Fruit fly (Drosophila melanogaster) whole organism, embryonic: ENCODE data around the gene Orc2.

Source experiments
- ATbp ChIP-seq: fragments of 200-800 bp; sonication (Bioruptor generic); optimal IDR thresholded peaks from 2 replicates; lab custom pipeline; 2017; ENCODE audit warnings: missing biosample characterization, mild to moderate bottlenecking, missing genetic modification characterization, missing genetic modification reagents
- Abd-B ChIP-seq: fragments of 200-800 bp; sonication (Bioruptor generic); optimal IDR thresholded peaks from 2 replicates; lab custom pipeline; 2018; ENCODE audit warnings: missing biosample characterization, mild to moderate bottlenecking, missing genetic modification characterization, moderate library complexity
- Aef1 ChIP-seq: fragments of 200-800 bp; sonication (Bioruptor generic); IDR thresholded peaks from 3 replicates; pipeline ENCODE4 v1.3.6; 2022; ENCODE audit warnings: missing biosample characterization, missing genetic modification characterization
- Atf6 ChIP-seq: fragments of 200-800 bp; sonication (Bioruptor generic); IDR thresholded peaks from 2 replicates; pipeline ENCODE4 v1.3.6; 2022; ENCODE audit warnings: missing biosample characterization, missing genetic modification characterization
- Bdp1 ChIP-seq: fragments of 200-800 bp; sonication (Bioruptor generic); optimal IDR thresholded peaks from 3 replicates; lab custom pipeline; 2016; ENCODE audit warnings: missing biosample characterization, missing genetic modification characterization
- CG10431 ChIP-seq: fragments of 200-800 bp; sonication (Bioruptor generic); optimal IDR thresholded peaks from 3 replicates; lab custom pipeline; 2018; ENCODE audit warnings: missing biosample characterization, mild to moderate bottlenecking, missing genetic modification characterization
- CG10979 ChIP-seq: fragments of 200-800 bp; sonication (Bioruptor generic); optimal IDR thresholded peaks from 2 replicates; lab custom pipeline; 2018; ENCODE audit warnings: missing biosample characterization, mild to moderate bottlenecking, missing genetic modification characterization, moderate library complexity
- CG11560 ChIP-seq: fragments of 200-800 bp; sonication (Bioruptor generic); IDR thresholded peaks from 3 replicates; pipeline ENCODE4 v1.3.6; 2022; ENCODE audit warnings: missing biosample characterization, missing genetic modification characterization
- CG12219 ChIP-seq: fragments of 200-800 bp; sonication (Bioruptor generic); optimal IDR thresholded peaks from 3 replicates; lab custom pipeline; 2018; ENCODE audit warnings: missing biosample characterization, mild to moderate bottlenecking, missing genetic modification characterization
- CG13287 ChIP-seq: fragments of 200-800 bp; sonication (Bioruptor generic); IDR thresholded peaks from 2 replicates; pipeline ENCODE4 v1.3.6; 2022; ENCODE audit warnings: missing biosample characterization, missing genetic modification characterization; ENCODE audit not compliant: partially characterized antibody
- CG14860 ChIP-seq: fragments of 200-800 bp; sonication (Bioruptor generic); IDR thresholded peaks from 3 replicates; pipeline ENCODE4 v1.3.6; 2022; ENCODE audit warnings: missing biosample characterization, missing genetic modification characterization; ENCODE audit not compliant: partially characterized antibody
- CG15269 ChIP-seq: fragments of 200-800 bp; sonication (Bioruptor generic); optimal IDR thresholded peaks from 2 replicates; lab custom pipeline; 2018; ENCODE audit warnings: missing biosample characterization, mild to moderate bottlenecking, missing genetic modification characterization, moderate library complexity
- CG15601 ChIP-seq: fragments of 200-800 bp; sonication (Bioruptor generic); optimal IDR thresholded peaks from 3 replicates; lab custom pipeline; 2019; ENCODE audit warnings: missing biosample characterization, mild to moderate bottlenecking, missing genetic modification characterization, moderate library complexity
- CG1603 ChIP-seq: fragments of 200-800 bp; sonication (Bioruptor generic); optimal IDR thresholded peaks from 2 replicates; lab custom pipeline; 2019; ENCODE audit warnings: missing biosample characterization, mild to moderate bottlenecking, missing genetic modification characterization, moderate library complexity
- CG16813 ChIP-seq: fragments of 200-800 bp; sonication (Bioruptor generic); IDR thresholded peaks from 3 replicates; pipeline ENCODE4 v1.3.6; 2022; ENCODE audit warnings: missing biosample characterization, missing genetic modification characterization; ENCODE audit not compliant: partially characterized antibody
- CG1832 ChIP-seq: fragments of 200-800 bp; sonication (Bioruptor generic); optimal IDR thresholded peaks from 2 replicates; lab custom pipeline; 2017; ENCODE audit warnings: missing biosample characterization, mild to moderate bottlenecking, missing genetic modification characterization, inconsistent platforms
- CG2202 ChIP-seq: fragments of 200-800 bp; sonication (Bioruptor generic); optimal IDR thresholded peaks from 2 replicates; lab custom pipeline; 2018; ENCODE audit warnings: missing biosample characterization, mild to moderate bottlenecking, missing genetic modification characterization
- CG2678 ChIP-seq: fragments of 200-800 bp; sonication (Bioruptor generic); optimal IDR thresholded peaks from 3 replicates; lab custom pipeline; 2019; ENCODE audit warnings: missing biosample characterization, mild to moderate bottlenecking, missing genetic modification characterization, moderate library complexity
- CG2875 ChIP-seq: fragments of 200-800 bp; sonication (Bioruptor generic); optimal IDR thresholded peaks from 2 replicates; lab custom pipeline; 2017; ENCODE audit warnings: missing biosample characterization, mild to moderate bottlenecking, missing genetic modification characterization, missing genetic modification reagents
- CG3281 ChIP-seq: fragments of 200-800 bp; sonication (Bioruptor generic); optimal IDR thresholded peaks from 3 replicates; lab custom pipeline; 2017; ENCODE audit warnings: missing biosample characterization, mild to moderate bottlenecking, missing genetic modification characterization
- CG33557 ChIP-seq: fragments of 200-800 bp; sonication (Bioruptor generic); optimal IDR thresholded peaks from 2 replicates; lab custom pipeline; 2019; ENCODE audit warnings: missing biosample characterization, mild to moderate bottlenecking, missing genetic modification characterization, moderate library complexity
- Chrac-16 ChIP-seq: fragments of 200-800 bp; sonication (Bioruptor generic); optimal IDR thresholded peaks from 3 replicates; lab custom pipeline; 2016; ENCODE audit warnings: missing biosample characterization, missing genetic modification characterization
- D19A ChIP-seq: fragments of 200-800 bp; optimal IDR thresholded peaks from 3 replicates; lab custom pipeline; 2019; ENCODE audit warnings: missing biosample characterization, mild to moderate bottlenecking, missing genetic modification characterization, moderate library complexity
- Dfd ChIP-seq, 2 experiments: fragments of >200 bp; optimal IDR thresholded peaks; 2 replicates each; lab custom pipeline; 2017; ENCODE audit warnings: missing biosample characterization in 2 of 2, missing genetic modification characterization in 2 of 2
- HmgZ ChIP-seq: fragments of 200-800 bp; sonication (Bioruptor generic); optimal IDR thresholded peaks from 2 replicates; lab custom pipeline; 2018; ENCODE audit warnings: missing biosample characterization, mild to moderate bottlenecking, missing genetic modification characterization
- Lpt ChIP-seq: fragments of >200 bp; optimal IDR thresholded peaks from 2 replicates; lab custom pipeline; 2018; ENCODE audit warnings: missing biosample characterization, missing genetic modification characterization
- MBD-R2 ChIP-seq: fragments of 200-800 bp; sonication (Bioruptor generic); IDR thresholded peaks from 2 replicates; pipeline ENCODE4 v1.3.6; 2022; ENCODE audit warnings: missing biosample characterization, missing genetic modification characterization
- Oaz ChIP-seq: fragments of 200-800 bp; sonication (Bioruptor generic); IDR thresholded peaks from 2 replicates; pipeline ENCODE4 v1.3.6; 2022; ENCODE audit warnings: missing biosample characterization, missing genetic modification characterization
- Oli ChIP-seq: fragments of 200-800 bp; sonication (Bioruptor generic); optimal IDR thresholded peaks from 2 replicates; lab custom pipeline; 2018; ENCODE audit warnings: missing biosample characterization, mild to moderate bottlenecking, missing genetic modification characterization, moderate library complexity
- Scr ChIP-seq: fragments of 200-800 bp; sonication (Bioruptor generic); IDR thresholded peaks from 2 replicates; pipeline ENCODE4 v1.3.6; 2022; ENCODE audit warnings: missing biosample characterization, missing genetic modification characterization; ENCODE audit not compliant: partially characterized antibody
- ab ChIP-seq: fragments of 200-800 bp; sonication (Bioruptor generic); optimal IDR thresholded peaks from 2 replicates; lab custom pipeline; 2016; ENCODE audit warnings: missing biosample characterization, missing genetic modification characterization
- ac ChIP-seq: fragments of 200-800 bp; sonication (Bioruptor generic); optimal IDR thresholded peaks from 3 replicates; lab custom pipeline; 2017; ENCODE audit warnings: missing biosample characterization, mild to moderate bottlenecking, missing genetic modification characterization
- bcd ChIP-seq: fragments of 200-800 bp; sonication (Bioruptor generic); optimal IDR thresholded peaks from 2 replicates; lab custom pipeline; 2017; ENCODE audit warnings: missing biosample characterization, mild to moderate bottlenecking, missing genetic modification characterization
- caup ChIP-seq: fragments of 200-800 bp; sonication (Bioruptor generic); optimal IDR thresholded peaks from 3 replicates; lab custom pipeline; 2017; ENCODE audit warnings: missing biosample characterization, mild to moderate bottlenecking, missing genetic modification characterization, moderate library complexity; ENCODE audit not compliant: severe bottlenecking
- dimm ChIP-seq: fragments of 200-800 bp; sonication (Bioruptor generic); IDR thresholded peaks from 2 replicates; pipeline ENCODE4 v1.3.6; 2022; ENCODE audit warnings: missing biosample characterization, missing genetic modification characterization
- dmrt99B ChIP-seq: fragments of 200-800 bp; sonication (Bioruptor generic); optimal IDR thresholded peaks from 2 replicates; lab custom pipeline; 2018; ENCODE audit warnings: missing biosample characterization, mild to moderate bottlenecking, missing genetic modification characterization, moderate library complexity
- en ChIP-seq: fragments of 200-800 bp; sonication (Bioruptor generic); optimal IDR thresholded peaks from 2 replicates; lab custom pipeline; 2016; ENCODE audit warnings: missing biosample characterization, missing genetic modification characterization
- fru ChIP-seq: fragments of >200 bp; optimal IDR thresholded peaks from 2 replicates; lab custom pipeline; 2017
- gro ChIP-seq: fragments of 200-800 bp; sonication (Bioruptor generic); optimal IDR thresholded peaks from 2 replicates; lab custom pipeline; 2016; ENCODE audit warnings: missing biosample characterization, missing genetic modification characterization
- h ChIP-seq: fragments of >200 bp; optimal IDR thresholded peaks from 2 replicates; lab custom pipeline; 2017
- her ChIP-seq: fragments of 200-800 bp; sonication (Bioruptor generic); optimal IDR thresholded peaks from 2 replicates; lab custom pipeline; 2016; ENCODE audit warnings: missing biosample characterization, missing genetic modification characterization
- odd ChIP-seq: fragments of 200-800 bp; sonication (Bioruptor generic); optimal IDR thresholded peaks from 2 replicates; lab custom pipeline; 2017; ENCODE audit warnings: missing biosample characterization, mild to moderate bottlenecking, missing genetic modification characterization
- p53 ChIP-seq: fragments of 200-800 bp; sonication (Bioruptor generic); optimal IDR thresholded peaks from 2 replicates; lab custom pipeline; 2016; ENCODE audit warnings: missing biosample characterization, missing genetic modification characterization
- pan ChIP-seq, 4 experiments: fragments of >200 bp in 3 of 4; fragments of 200-800 bp in 1 of 4; sonication (Bioruptor generic) in 1 of 4; optimal IDR thresholded peaks in 3 of 4; IDR thresholded peaks in 1 of 4; 2 replicates each; pipeline versions ENCODE4 v1.3.6 to Lab custom; 2017 to 2022; ENCODE audit warnings: missing biosample characterization in 2 of 4, missing genetic modification characterization in 2 of 4, mixed read lengths in 1 of 4
- peb ChIP-seq: fragments of 200-800 bp; sonication (Bioruptor generic); IDR thresholded peaks from 2 replicates; pipeline ENCODE4 v1.3.6; 2022; ENCODE audit warnings: missing biosample characterization, missing genetic modification characterization
- ro ChIP-seq: fragments of 200-800 bp; sonication (Bioruptor generic); IDR thresholded peaks from 2 replicates; pipeline ENCODE4 v1.3.6; 2022; ENCODE audit warnings: missing biosample characterization, missing genetic modification characterization
- slp2 ChIP-seq: fragments of 200-800 bp; sonication (Bioruptor generic); optimal IDR thresholded peaks from 2 replicates; lab custom pipeline; 2016; ENCODE audit warnings: missing biosample characterization, missing genetic modification characterization
- sob ChIP-seq: fragments of 200-800 bp; sonication (Bioruptor generic); IDR thresholded peaks from 2 replicates; pipeline ENCODE4 v1.3.6; 2022; ENCODE audit warnings: missing biosample characterization, missing genetic modification characterization
- ssp ChIP-seq: fragments of 200-800 bp; sonication (Bioruptor generic); IDR thresholded peaks from 2 replicates; pipeline ENCODE4 v1.3.6; 2022; ENCODE audit warnings: missing biosample characterization, missing genetic modification characterization
- stc ChIP-seq: fragments of 200-800 bp; sonication (Bioruptor generic); IDR thresholded peaks from 2 replicates; pipeline ENCODE4 v1.3.6; 2022; ENCODE audit warnings: missing biosample characterization, missing genetic modification characterization
- tap ChIP-seq: fragments of 200-800 bp; optimal IDR thresholded peaks from 3 replicates; lab custom pipeline; 2019; ENCODE audit warnings: missing biosample characterization, mild to moderate bottlenecking, missing genetic modification characterization, moderate library complexity
- trh ChIP-seq: fragments of 200-800 bp; sonication (Bioruptor generic); optimal IDR thresholded peaks from 2 replicates; lab custom pipeline; 2016; ENCODE audit warnings: missing biosample characterization, missing genetic modification characterization

Orc2 gene

DNA sequence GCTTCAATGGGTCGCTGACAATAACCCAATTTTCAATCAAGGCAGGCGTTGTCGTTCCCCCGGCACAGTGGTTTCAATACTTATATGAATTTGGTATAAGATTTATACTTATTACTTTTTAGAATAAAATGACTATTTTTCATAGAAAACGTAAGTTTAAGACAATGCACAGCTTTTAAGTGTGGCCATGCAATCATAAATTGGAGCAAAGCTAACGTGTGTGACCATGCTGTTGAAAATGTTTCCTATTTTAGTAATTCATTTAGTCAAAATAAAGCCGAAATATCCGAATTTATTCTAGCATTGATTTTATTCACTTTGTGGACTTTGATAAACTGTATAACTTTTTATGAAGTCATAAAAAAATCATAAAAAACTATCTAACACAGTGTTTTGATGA is 22.0 kb downstream of the Orc2 start (continued):
- TF ChIP-seq CG2202 (no peak), ac (GFP tag; lab: Kevin White, UChicago) (no peak), Dfd (GFP tag; optimal IDR thresholded peaks at IDR 0.05; lab: Kevin White, UChicago) (no peak), CG12219 (GFP tag; lab: Kevin White, UChicago) (no peak), ab (GFP tag; lab: Kevin White, UChicago) (no peak), CG3281 (GFP tag; lab: Kevin White, UChicago) (no peak), CG1832 (GFP tag; lab: Kevin White, UChicago) (no peak), ATbp (GFP tag; lab: Kevin White, UChicago) (peak; percentile 9), Lpt (no peak), peb (GFP tag; lab: Robert Waterston, UW) (no peak), CG14860 (no peak), dimm (GFP tag; lab: Robert Waterston, UW) (no peak), HmgZ (tag; lab: Kevin White, UChicago) (no peak), CG1603 (tag; lab: Kevin White, UChicago) (no peak), h (lab: Kevin White, UChicago) (no peak), tap (tag; lab: Kevin White, UChicago) (peak; percentile 11), CG33557 (no peak), D19A (peak; percentile 26), Abd-B (GFP tag; lab: Kevin White, UChicago) (peak; percentile 66), dmrt99B (tag; lab: Kevin White, UChicago) (peak; percentile 47), Oli (tag; lab: Kevin White, UChicago) (peak; percentile 56), fru (lab: Kevin White, UChicago) (no peak), her (no peak), stc (GFP tag; lab: Robert Waterston, UW) (no peak), CG15269 (peak; percentile 1), CG11560 (no peak), bcd (GFP tag; lab: Kevin White, UChicago) (no peak), p53 (GFP tag; lab: Kevin White, UChicago) (no peak), CG13287 (GFP tag; lab: Robert Waterston, UW) (no peak), Scr (GFP tag; lab: Robert Waterston, UW) (no peak), ssp (GFP tag; lab: Robert Waterston, UW) (no peak), Atf6 (GFP tag; lab: Robert Waterston, UW) (no peak), Aef1 (GFP tag; lab: Robert Waterston, UW) (no peak), CG15601 (no peak), ro (GFP tag; lab: Robert Waterston, UW) (no peak), en (GFP tag; lab: Kevin White, UChicago) (no peak), CG2875 (GFP tag; lab: Kevin White, UChicago) (no peak), Chrac-16 (GFP tag; lab: Kevin White, UChicago) (no peak), Oaz (GFP tag; lab: Robert Waterston, UW) (no peak), CG16813 (GFP tag; lab: Robert Waterston, UW) (no peak), gro (GFP tag; lab: Kevin White, UChicago) (no peak), slp2 (GFP tag; lab: Kevin White, UChicago) (no peak), CG10431 (GFP tag; lab: Kevin White, UChicago) (no peak), CG2678 (tag; lab: Kevin White, UChicago) (peak; percentile 34), pan (optimal IDR thresholded peaks at IDR 0.05; lab: Kevin White, UChicago) (no peak), pan (GFP tag; optimal IDR thresholded peaks at IDR 0.05 in 1 of 2, IDR thresholded peaks at IDR 0.05 in 1 of 2) (no peak), MBD-R2 (GFP tag; lab: Robert Waterston, UW) (no peak), odd (no peak), caup (GFP tag; lab: Kevin White, UChicago) (no peak), sob (no peak), trh (GFP tag; lab: Kevin White, UChicago) (no peak), CG10979 (tag; lab: Kevin White, UChicago) (peak; percentile 27), Bdp1 (GFP tag; lab: Kevin White, UChicago) (no peak)
